Worm (Caenorhabditis elegans) whole organism, L3 larva: ENCODE results near the gene F55C12.4.

ENCODE experiments used
- R02D3.7 ChIP-seq: fragments of 150-350 bp; optimal IDR thresholded peaks from 2 replicates; lab custom pipeline; 2014; ENCODE audit warnings: missing biosample characterization, missing genetic modification characterization
- ZK546.5 ChIP-seq: sonication (generic microtip); optimal IDR thresholded peaks from 2 replicates; lab custom pipeline; 2017; ENCODE audit warnings: missing biosample characterization, missing genetic modification characterization
- aly-2 ChIP-seq: fragments of 150-350 bp; optimal IDR thresholded peaks from 2 replicates; lab custom pipeline; 2014; ENCODE audit warnings: missing biosample characterization, missing genetic modification characterization
- ama-1 ChIP-seq: fragments of 150-350 bp; optimal IDR thresholded peaks from 2 replicates; lab custom pipeline; 2018
- ceh-16 ChIP-seq: sonication (generic microtip); optimal IDR thresholded peaks from 2 replicates; lab custom pipeline; 2017; ENCODE audit warnings: missing biosample characterization, missing genetic modification characterization
- ceh-28 ChIP-seq: fragments of 150-350 bp; optimal IDR thresholded peaks from 2 replicates; lab custom pipeline; 2014; ENCODE audit warnings: missing biosample characterization, missing genetic modification reagents, missing genetic modification characterization
- ceh-82 ChIP-seq: fragments of 150-350 bp; optimal IDR thresholded peaks from 2 replicates; lab custom pipeline; 2014; ENCODE audit warnings: missing biosample characterization, missing genetic modification characterization
- egl-27 ChIP-seq: sonication (generic microtip); optimal IDR thresholded peaks from 4 replicates; lab custom pipeline; 2017; ENCODE audit warnings: missing biosample characterization, missing genetic modification reagents, missing genetic modification characterization
- egl-5 ChIP-seq: fragments of 150-350 bp; optimal IDR thresholded peaks from 2 replicates; lab custom pipeline; 2017; ENCODE audit warnings: missing biosample characterization, missing genetic modification reagents, missing genetic modification characterization, inconsistent platforms
- elt-1 ChIP-seq: fragments of 150-350 bp; optimal IDR thresholded peaks from 2 replicates; lab custom pipeline; 2014; ENCODE audit warnings: missing biosample characterization, missing genetic modification characterization
- elt-2 ChIP-seq: sonication (generic microtip); optimal IDR thresholded peaks from 2 replicates; lab custom pipeline; 2016; ENCODE audit warnings: missing genetic modification reagents, mild to moderate bottlenecking, missing genetic modification characterization, missing compliant biosample characterization
- elt-3 ChIP-seq, 3 experiments: fragments of 150-350 bp in 1 of 3; sonication (generic microtip) in 2 of 3; optimal IDR thresholded peaks; 2 replicates in 2 of 3; 4 replicates in 1 of 3; lab custom pipeline; 2014 to 2017; ENCODE audit warnings: missing biosample characterization in 3 of 3, missing genetic modification characterization in 3 of 3
- eor-1 ChIP-seq, 2 experiments: fragments of 150-350 bp; optimal IDR thresholded peaks; 2 replicates each; lab custom pipeline; 2014 to 2018; ENCODE audit warnings: missing biosample characterization in 2 of 2, missing genetic modification characterization in 2 of 2
- fkh-10 ChIP-seq: sonication (generic microtip); optimal IDR thresholded peaks from 2 replicates; lab custom pipeline; 2017; ENCODE audit warnings: missing biosample characterization, missing genetic modification reagents, missing genetic modification characterization
- fkh-2 ChIP-seq: fragments of 150-350 bp; optimal IDR thresholded peaks from 2 replicates; lab custom pipeline; 2014; ENCODE audit warnings: missing biosample characterization, missing genetic modification reagents, missing genetic modification characterization
- fos-1 ChIP-seq: fragments of 150-350 bp; optimal IDR thresholded peaks from 2 replicates; lab custom pipeline; 2014; ENCODE audit warnings: missing biosample characterization, missing genetic modification characterization
- hmg-11 ChIP-seq: sonication (generic microtip); optimal IDR thresholded peaks from 2 replicates; lab custom pipeline; 2016; ENCODE audit warnings: missing genetic modification characterization, missing compliant biosample characterization
- jun-1 ChIP-seq: fragments of 150-350 bp; optimal IDR thresholded peaks from 2 replicates; lab custom pipeline; 2014; ENCODE audit warnings: missing biosample characterization, missing genetic modification reagents, missing genetic modification characterization
- lin-15B ChIP-seq: fragments of 150-350 bp; optimal IDR thresholded peaks from 2 replicates; lab custom pipeline; 2014; ENCODE audit warnings: missing biosample characterization, missing genetic modification characterization
- lin-39 ChIP-seq: fragments of 150-350 bp; optimal IDR thresholded peaks from 2 replicates; lab custom pipeline; 2018; ENCODE audit warnings: missing biosample characterization, missing genetic modification reagents, missing genetic modification characterization
- lsy-12 ChIP-seq: sonication (generic microtip); optimal IDR thresholded peaks from 2 replicates; lab custom pipeline; 2016; ENCODE audit warnings: mild to moderate bottlenecking, missing genetic modification characterization, missing compliant biosample characterization
- mml-1 ChIP-seq: fragments of 150-350 bp; sonication (generic microtip); optimal IDR thresholded peaks from 3 replicates; lab custom pipeline; 2014; ENCODE audit warnings: missing biosample characterization, missing genetic modification characterization
- nfya-1 ChIP-seq: sonication (generic microtip); optimal IDR thresholded peaks from 2 replicates; lab custom pipeline; 2017; ENCODE audit warnings: missing genetic modification characterization, mild to moderate bottlenecking, missing compliant biosample characterization, antibody characterized with exemption, moderate library complexity; ENCODE audit not compliant: insufficient read depth
- nhr-11 ChIP-seq: fragments of 150-350 bp; optimal IDR thresholded peaks from 2 replicates; lab custom pipeline; 2014; ENCODE audit warnings: missing biosample characterization, missing genetic modification characterization
- nhr-23 ChIP-seq: fragments of 150-350 bp; optimal IDR thresholded peaks from 2 replicates; lab custom pipeline; 2014; ENCODE audit warnings: missing biosample characterization, missing genetic modification reagents, missing genetic modification characterization
- nhr-237 ChIP-seq: fragments of 150-350 bp; optimal IDR thresholded peaks from 2 replicates; lab custom pipeline; 2014; ENCODE audit warnings: missing biosample characterization, missing genetic modification characterization
- nhr-25 ChIP-seq: sonication (generic microtip); optimal IDR thresholded peaks from 2 replicates; lab custom pipeline; 2017; ENCODE audit warnings: missing biosample characterization, missing genetic modification characterization
- nhr-28 ChIP-seq: fragments of 150-350 bp; optimal IDR thresholded peaks from 2 replicates; lab custom pipeline; 2014; ENCODE audit warnings: missing biosample characterization, missing genetic modification characterization
- nhr-67 ChIP-seq: fragments of 150-350 bp; optimal IDR thresholded peaks from 2 replicates; lab custom pipeline; 2014; ENCODE audit warnings: missing biosample characterization, missing genetic modification characterization
- nhr-76 ChIP-seq: fragments of 150-350 bp; sonication (generic microtip); optimal IDR thresholded peaks from 5 replicates; lab custom pipeline; 2014; ENCODE audit warnings: missing biosample characterization, missing genetic modification characterization
- nhr-77 ChIP-seq: fragments of 150-350 bp; optimal IDR thresholded peaks from 2 replicates; lab custom pipeline; 2014; ENCODE audit warnings: missing biosample characterization, missing genetic modification characterization
- pha-4 ChIP-seq: fragments of 150-350 bp; optimal IDR thresholded peaks from 2 replicates; lab custom pipeline; 2014; ENCODE audit warnings: missing biosample characterization, missing genetic modification reagents, missing genetic modification characterization
- pqm-1 ChIP-seq: fragments of 150-350 bp; optimal IDR thresholded peaks from 2 replicates; lab custom pipeline; 2017; ENCODE audit warnings: missing biosample characterization, missing genetic modification characterization, inconsistent platforms
- sea-2 ChIP-seq: fragments of 150-350 bp; sonication (generic microtip); optimal IDR thresholded peaks from 4 replicates; lab custom pipeline; 2014; ENCODE audit warnings: missing biosample characterization, missing genetic modification reagents, missing genetic modification characterization
- skn-1 ChIP-seq: fragments of 150-350 bp; optimal IDR thresholded peaks from 2 replicates; lab custom pipeline; 2014; ENCODE audit warnings: missing biosample characterization, missing genetic modification characterization
- snpc-4 ChIP-seq: fragments of 150-350 bp; optimal IDR thresholded peaks from 2 replicates; lab custom pipeline; 2014; ENCODE audit warnings: missing biosample characterization, missing genetic modification characterization
- unc-39 ChIP-seq: sonication (generic microtip); optimal IDR thresholded peaks from 4 replicates; lab custom pipeline; 2017; ENCODE audit warnings: missing biosample characterization, missing genetic modification characterization
- unc-62 ChIP-seq: fragments of 150-350 bp; sonication (generic microtip); optimal IDR thresholded peaks from 4 replicates; lab custom pipeline; 2014; ENCODE audit warnings: missing biosample characterization, missing genetic modification reagents, missing genetic modification characterization
- zag-1 ChIP-seq: fragments of 150-350 bp; optimal IDR thresholded peaks from 2 replicates; lab custom pipeline; 2014; ENCODE audit warnings: missing biosample characterization, missing genetic modification characterization
- ztf-11 ChIP-seq: fragments of 150-350 bp; optimal IDR thresholded peaks from 2 replicates; lab custom pipeline; 2014; ENCODE audit warnings: missing biosample characterization, missing genetic modification characterization
- ztf-4 ChIP-seq: fragments of 150-350 bp; optimal IDR thresholded peaks from 2 replicates; lab custom pipeline; 2014; ENCODE audit warnings: missing biosample characterization, missing genetic modification characterization

F55C12.4 gene

DNA sequence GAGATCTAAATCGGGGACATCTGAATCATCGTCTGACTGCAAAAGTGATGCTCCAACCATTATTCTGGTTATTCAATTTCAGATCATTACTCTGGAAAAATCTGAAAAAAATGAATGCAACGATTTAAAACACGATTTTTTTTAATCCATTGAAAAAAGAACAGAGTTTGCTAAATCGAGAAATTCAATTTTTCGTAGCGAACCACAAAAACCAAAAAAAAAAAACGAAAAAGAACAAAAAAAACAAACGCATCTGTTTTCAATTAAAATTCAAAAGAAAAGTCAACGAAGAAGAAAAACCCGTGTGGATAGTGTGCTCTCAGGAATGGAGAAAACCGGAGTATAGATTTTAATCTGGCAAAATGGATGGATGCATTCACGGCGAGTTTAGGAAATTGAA is at the start of gene F55C12.4:
TSS of gene F55C12.4 (minus strand) at position 101 of the 400 bp plus-strand sequence.
- no peak for TF ChIP-seq nhr-237 (tag; lab: Kevin White, UChicago)
- no peak for TF ChIP-seq egl-5 (tag; lab: Kevin White, UChicago)
- no peak for TF ChIP-seq jun-1 (tag; lab: Kevin White, UChicago)
- no peak for TF ChIP-seq nhr-67 (tag; lab: Kevin White, UChicago)
- no peak for TF ChIP-seq nhr-11 (tag; lab: Kevin White, UChicago)
- TF ChIP-seq egl-27 (tag; lab: Kevin White, UChicago), result no peak
- no peak for TF ChIP-seq pqm-1 (tag; lab: Kevin White, UChicago)
- no peak for TF ChIP-seq mml-1
- TF ChIP-seq R02D3.7 (tag; lab: Kevin White, UChicago), result no peak
- no peak for TF ChIP-seq ama-1 (lab: Kevin White, UChicago)
- TF ChIP-seq pha-4 (tag; lab: Kevin White, UChicago), result no peak
- TF ChIP-seq nfya-1 (tag; lab: Kevin White, UChicago), result no peak
- no peak for TF ChIP-seq elt-3 (tag; optimal IDR thresholded peaks at IDR 0.05; lab: Kevin White, UChicago)

DNA sequence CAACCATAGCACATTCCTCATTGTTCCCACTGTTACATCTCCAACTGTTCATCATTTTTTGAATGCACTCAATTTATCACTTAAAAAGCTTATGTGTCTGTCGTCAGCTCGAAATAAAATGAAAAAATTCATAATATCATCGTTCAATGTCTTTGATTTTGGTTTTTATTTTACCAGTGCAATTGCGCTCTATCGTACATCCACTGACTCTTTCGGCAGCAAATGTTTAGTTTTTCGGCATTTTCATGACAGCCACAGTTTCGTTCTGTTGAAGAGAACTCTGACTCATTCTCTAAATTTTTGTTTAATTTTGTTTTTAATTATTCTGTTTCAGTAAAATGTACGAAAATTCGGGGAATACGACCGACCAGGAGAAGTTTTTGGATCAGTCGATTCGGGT is 49.3 kb upstream of the F55C12.4 start, which contains the start of gene vps-35:
TSS of gene vps-35 (plus strand) at position 335 of the 400 bp plus-strand sequence.
- TF ChIP-seq nhr-77 (tag; lab: Kevin White, UChicago) (no peak), lin-15B (tag; lab: Kevin White, UChicago) (peak; percentile 46), fos-1 (no peak), nhr-237 (tag; lab: Kevin White, UChicago) (no peak), fkh-10 (no peak), nhr-28 (no peak), nhr-11 (tag; lab: Kevin White, UChicago) (no peak), zag-1 (no peak), ama-1 (lab: Kevin White, UChicago) (no peak), egl-27 (tag; lab: Kevin White, UChicago) (no peak), lin-39 (no peak), unc-62 (GFP tag; lab: Kevin White, UChicago) (no peak), snpc-4 (peak; percentile 22), pha-4 (tag; lab: Kevin White, UChicago) (peak; percentile 78), ceh-82 (tag; lab: Kevin White, UChicago) (no peak), skn-1 (tag; lab: Kevin White, UChicago) (peak; percentile 73), nhr-25 (tag; lab: Kevin White, UChicago) (peak; percentile 29), ztf-11 (no peak), ceh-16 (tag; lab: Kevin White, UChicago) (no peak), lsy-12 (tag; lab: Kevin White, UChicago) (no peak), nfya-1 (tag; lab: Kevin White, UChicago) (peak; percentile 42), eor-1 (tag; optimal IDR thresholded peaks at IDR 0.05; lab: Kevin White, UChicago) (no peak), elt-2 (tag; lab: Kevin White, UChicago) (peak; percentile 12), pqm-1 (tag; lab: Kevin White, UChicago) (peak; percentile 40)

DNA sequence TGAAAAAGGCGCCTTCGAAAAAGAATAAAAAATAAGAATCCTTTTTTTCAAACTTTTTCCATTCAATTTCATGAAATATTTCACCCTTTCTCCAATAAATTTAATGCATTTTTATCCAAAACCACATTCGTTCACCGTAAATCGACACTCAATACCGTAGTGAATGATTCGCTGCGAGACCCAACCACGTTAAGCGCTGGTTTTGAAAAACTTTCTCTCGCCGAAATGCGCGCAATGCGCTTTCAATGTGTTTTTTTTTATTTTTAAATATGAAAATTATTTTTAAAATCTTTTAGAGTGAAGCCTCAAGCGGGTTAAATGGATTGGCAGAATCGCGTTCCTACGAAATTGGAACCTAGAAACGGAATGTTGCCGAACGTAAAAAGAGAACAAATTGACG is 48.1 kb upstream of the F55C12.4 start, which contains the start of gene F59G1.8:
TSS of gene F59G1.8 (plus strand) at position 293 of the 400 bp plus-strand sequence.
- TF ChIP-seq ceh-28, result no peak
- no peak for TF ChIP-seq nhr-28
- TF ChIP-seq sea-2 (GFP tag; lab: Kevin White, UChicago), result no peak
- no peak for TF ChIP-seq unc-62 (GFP tag; lab: Kevin White, UChicago)
- no peak for TF ChIP-seq hmg-11 (tag; lab: Kevin White, UChicago)
- TF ChIP-seq fkh-2 (tag; lab: Kevin White, UChicago), result no peak
- TF ChIP-seq ztf-11, result no peak
- no peak for TF ChIP-seq elt-1 (tag; lab: Kevin White, UChicago)
- TF ChIP-seq nhr-25 (tag; lab: Kevin White, UChicago), result no peak
- no peak for TF ChIP-seq nhr-237 (tag; lab: Kevin White, UChicago)
- no peak for TF ChIP-seq nhr-76 (tag; lab: Kevin White, UChicago)
- no peak for TF ChIP-seq lin-39
- no peak for TF ChIP-seq nfya-1 (tag; lab: Kevin White, UChicago)

DNA sequence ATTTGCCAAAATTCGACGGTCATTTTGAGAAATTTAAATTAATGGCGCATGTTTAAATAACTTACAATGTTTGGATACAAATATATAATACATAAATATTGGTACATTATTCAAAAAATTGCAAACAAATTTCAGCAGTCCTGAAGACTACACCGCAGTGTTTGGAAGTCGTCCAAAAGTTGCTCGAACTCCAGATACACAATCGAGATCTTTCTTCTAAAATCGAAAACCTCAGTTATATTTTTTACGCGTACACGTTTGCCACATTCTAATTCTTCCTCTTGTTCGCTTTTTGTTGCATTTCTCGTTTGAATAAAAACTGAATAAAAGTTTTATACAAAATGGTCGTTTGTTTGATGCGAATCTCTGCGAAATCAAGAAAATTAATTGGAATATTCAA is 46.0 kb upstream of the F55C12.4 start, which contains the start of gene tsp-18:
TSS of gene tsp-18 (plus strand) at position 301 of the 400 bp plus-strand sequence.
- no peak for TF ChIP-seq unc-39 (tag; lab: Kevin White, UChicago)
- no peak for TF ChIP-seq egl-27 (tag; lab: Kevin White, UChicago)
- no peak for TF ChIP-seq eor-1 (tag; optimal IDR thresholded peaks at IDR 0.05; lab: Kevin White, UChicago)
- TF ChIP-seq aly-2 (tag; lab: Kevin White, UChicago), result no peak
- no peak for TF ChIP-seq ama-1 (lab: Kevin White, UChicago)
- no peak for TF ChIP-seq fos-1
- TF ChIP-seq snpc-4, result no peak
- no peak for TF ChIP-seq ztf-4 (tag; lab: Kevin White, UChicago)
- no peak for TF ChIP-seq ceh-16 (tag; lab: Kevin White, UChicago)
- TF ChIP-seq skn-1 (tag; lab: Kevin White, UChicago), result no peak
- TF ChIP-seq nhr-23, result no peak
- TF ChIP-seq ZK546.5, result no peak
- no peak for TF ChIP-seq nhr-77 (tag; lab: Kevin White, UChicago)
- TF ChIP-seq, all 47 proteins: peak for 0
